Fruit fly (Drosophila melanogaster): Measurements from ENCODE around the gene CG12971.

The CG12971 gene

DNA sequence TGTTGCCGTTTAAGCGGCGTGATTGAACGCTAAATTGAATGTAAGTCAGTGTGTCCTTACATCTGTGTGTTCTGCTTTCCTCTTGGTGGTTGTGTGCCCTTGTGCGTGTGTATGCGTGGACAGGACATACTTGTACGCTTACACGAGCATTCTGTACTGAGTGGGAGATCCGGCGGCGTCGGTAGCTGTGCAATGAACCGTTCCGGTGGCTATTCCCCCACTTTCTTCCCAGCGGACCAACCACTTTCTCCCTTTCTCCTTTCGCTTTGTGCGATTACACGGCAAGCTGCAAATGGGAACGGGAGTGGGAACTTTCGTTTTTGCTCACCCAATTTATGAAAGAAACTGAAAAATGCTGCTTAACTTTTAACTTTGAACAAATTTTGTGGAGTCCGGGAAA lies 31.6 kb downstream of the CG12971 start:
- no peak for TF ChIP-seq Sin3A (optimal IDR thresholded peaks at IDR 0.05)
- no peak for TF ChIP-seq insv (optimal IDR thresholded peaks at IDR 0.05)
- TF ChIP-seq psq (optimal IDR thresholded peaks at IDR 0.05): no peak

DNA sequence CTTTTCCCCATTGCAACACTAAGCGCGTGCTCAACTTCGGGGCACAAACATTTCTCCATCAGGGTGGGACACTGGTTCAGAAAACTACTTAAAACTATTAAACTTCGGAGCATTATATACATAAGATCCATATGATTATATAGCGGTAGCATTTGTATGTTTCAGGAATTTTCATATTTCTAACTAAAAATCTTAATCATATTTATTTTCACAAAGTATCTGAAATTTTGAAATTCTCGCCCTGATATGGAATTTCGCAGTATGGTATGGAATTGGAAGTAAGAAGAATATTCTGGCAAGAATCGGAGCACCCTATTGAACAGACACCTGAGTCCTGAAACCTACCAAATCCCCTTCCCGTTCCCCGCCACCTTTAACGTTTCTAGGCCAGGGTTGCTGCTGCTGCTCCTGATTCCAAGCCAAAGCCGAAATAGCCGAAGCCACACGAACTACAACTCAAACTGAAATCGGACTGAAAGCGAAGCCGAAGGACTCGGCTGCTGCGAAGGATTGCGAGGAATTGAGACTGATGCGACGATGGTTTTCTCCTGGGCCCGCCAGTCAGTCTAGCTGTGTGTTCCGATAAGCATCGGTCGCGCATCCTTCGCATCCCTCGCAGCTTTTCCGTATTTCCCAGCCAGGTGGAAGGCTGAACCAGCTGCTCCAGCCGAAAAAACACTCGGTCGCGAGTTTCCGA lies 34.3 kb downstream of the CG12971 start:
- TF ChIP-seq Myc (optimal IDR thresholded peaks at IDR 0.05): no peak
- TF ChIP-seq insv (optimal IDR thresholded peaks at IDR 0.05): no peak
- TF ChIP-seq ttk (optimal IDR thresholded peaks at IDR 0.05): no peak
- TF ChIP-seq Sin3A (optimal IDR thresholded peaks at IDR 0.05): no peak
- TF ChIP-seq h (optimal IDR thresholded peaks at IDR 0.05): no peak

DNA sequence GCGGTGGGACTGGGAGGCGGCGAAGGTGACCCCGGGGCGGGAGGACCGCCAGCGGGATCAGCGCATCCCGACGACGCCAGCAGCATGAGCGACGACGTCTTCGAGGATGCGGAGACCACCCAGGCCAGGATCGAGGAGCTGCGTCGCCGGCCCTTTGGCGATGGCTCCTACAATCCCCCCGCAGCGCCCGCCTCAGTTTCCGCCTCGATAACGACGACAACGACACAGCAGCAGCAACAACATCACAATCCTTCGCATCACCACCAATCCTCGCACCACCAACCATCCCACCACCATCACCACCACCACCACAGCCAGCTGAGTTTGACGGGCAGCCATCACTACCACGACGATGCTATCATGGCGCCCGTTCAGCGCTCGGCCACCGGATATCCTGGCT lies 36.3 kb downstream of the CG12971 start:
- TF ChIP-seq insv (optimal IDR thresholded peaks at IDR 0.05) (no peak), Sin3A (optimal IDR thresholded peaks at IDR 0.05) (no peak), ttk (optimal IDR thresholded peaks at IDR 0.05) (no peak), Myc (optimal IDR thresholded peaks at IDR 0.05) (no peak), h (optimal IDR thresholded peaks at IDR 0.05) (no peak), psq (optimal IDR thresholded peaks at IDR 0.05) (no peak)

DNA sequence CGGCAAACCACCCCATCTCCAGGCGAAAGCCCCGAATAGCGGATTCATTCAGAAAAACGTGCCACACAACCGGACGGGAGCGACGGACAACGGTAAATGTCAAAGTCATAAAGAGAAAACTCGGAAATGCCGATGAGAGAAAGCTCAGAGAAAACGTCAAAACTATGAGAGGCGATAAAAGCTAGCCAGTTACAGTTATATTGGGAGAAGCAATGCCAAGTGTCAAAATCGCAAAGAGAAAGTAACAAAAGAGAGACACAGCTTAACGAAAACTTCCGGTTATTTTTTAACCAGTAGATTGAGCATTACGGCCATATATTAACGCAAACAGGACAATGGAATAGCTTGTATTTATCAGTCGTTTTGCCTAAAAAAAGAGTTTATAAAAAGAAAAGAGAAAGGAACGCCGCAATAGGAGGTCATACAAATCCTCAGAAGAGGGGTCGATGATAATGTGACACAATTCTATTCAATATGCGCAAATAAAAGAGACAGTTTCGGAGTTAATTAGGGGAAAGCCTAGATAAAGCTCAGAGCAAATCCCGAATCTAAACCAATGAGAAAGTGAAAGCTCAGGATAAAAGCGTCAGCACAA lies 36.9 kb downstream of the CG12971 start:
- TF ChIP-seq Sin3A (optimal IDR thresholded peaks at IDR 0.05) (no peak), insv (optimal IDR thresholded peaks at IDR 0.05) (no peak), ttk (optimal IDR thresholded peaks at IDR 0.05) (no peak), psq (optimal IDR thresholded peaks at IDR 0.05) (no peak), Myc (optimal IDR thresholded peaks at IDR 0.05) (no peak), h (optimal IDR thresholded peaks at IDR 0.05) (no peak)

DNA sequence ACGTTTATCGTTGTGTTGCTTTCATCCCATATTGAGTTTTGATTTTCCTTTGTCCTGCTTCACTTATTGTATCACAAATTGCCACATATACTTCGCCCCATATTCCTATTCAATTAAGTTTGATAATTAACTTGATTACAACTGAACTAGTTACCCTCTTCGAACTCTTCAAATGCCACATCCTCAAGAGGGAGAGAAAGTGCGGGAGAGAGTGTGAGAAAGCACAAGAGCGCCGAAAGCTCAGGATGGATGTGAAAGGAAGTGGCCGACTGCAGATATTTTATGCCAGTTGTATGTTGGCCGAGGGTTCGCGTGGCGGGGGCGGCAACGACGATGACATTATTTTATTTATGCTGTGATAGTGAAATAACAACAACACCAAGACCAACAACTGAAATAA lies 37.8 kb downstream of the CG12971 start, which contains the start of gene Rab26:
Gene Rab26 (plus strand): TSS at position 301 of the 400 bp plus-strand sequence.
- TF ChIP-seq ttk (optimal IDR thresholded peaks at IDR 0.05) (no peak), h (optimal IDR thresholded peaks at IDR 0.05) (no peak), Myc (optimal IDR thresholded peaks at IDR 0.05) (no peak), insv (optimal IDR thresholded peaks at IDR 0.05) (no peak), psq (optimal IDR thresholded peaks at IDR 0.05) (no peak), Sin3A (optimal IDR thresholded peaks at IDR 0.05) (no peak)

dm6 chr3L:21317416-21318259 lies 38.7 kb downstream of the CG12971 start, which contains the start of gene Pc:
Gene Pc, minus strand, starts transcription at chr3L:21318020.
- TF ChIP-seq insv (optimal IDR thresholded peaks at IDR 0.05): no peak
- TF ChIP-seq ttk (optimal IDR thresholded peaks at IDR 0.05): no peak
- TF ChIP-seq Myc (optimal IDR thresholded peaks at IDR 0.05): no peak
- TF ChIP-seq psq (optimal IDR thresholded peaks at IDR 0.05): no peak
- TF ChIP-seq h (optimal IDR thresholded peaks at IDR 0.05): no peak
- TF ChIP-seq Sin3A (optimal IDR thresholded peaks at IDR 0.05): no peak

Measured in Kc167 (cell line).